Worm (Caenorhabditis elegans): Measurements from ENCODE around the gene acs-2.

The acs-2 gene

ce11 chrV:15571006-15571526, 3.9 kb downstream of the acs-2 start, which contains the start of gene fbxa-95:
Gene fbxa-95 (plus strand): TSS chrV:15571476.
- TF ChIP-seq athp-1 (tag; optimal IDR thresholded peaks at IDR 0.05) (peak; percentile 64), him-1 (tag; optimal IDR thresholded peaks at IDR 0.05) (peak; percentile 31), lsl-1 (GFP tag; optimal IDR thresholded peaks at IDR 0.05) (peak; percentile 62), mel-28 (tag; optimal IDR thresholded peaks at IDR 0.05; ENCODE audit: borderline replicate concordance) (no peak)

DNA sequence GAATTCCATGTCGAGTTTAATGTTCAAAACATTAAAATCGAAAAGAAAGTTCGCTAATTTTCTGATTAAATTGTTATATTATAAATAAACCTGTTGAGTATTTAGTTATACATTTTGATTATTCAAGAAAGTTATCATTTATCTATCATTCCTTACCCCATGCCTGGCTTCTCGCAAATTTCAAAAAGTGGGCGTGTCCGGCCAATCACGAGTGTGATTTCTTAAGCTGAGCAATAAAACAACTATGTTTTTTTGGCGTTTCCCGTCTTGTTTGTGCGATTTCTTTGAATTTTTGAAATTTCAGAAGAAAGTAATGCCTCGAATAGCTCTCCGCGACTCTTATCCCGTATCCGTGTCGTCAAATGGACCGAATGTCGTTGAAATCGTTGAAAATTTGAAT, 5.4 kb downstream of the acs-2 start, which contains the start of gene fbxa-94:
Gene fbxa-94 (plus strand): TSS at position 301 of the 400 bp plus-strand sequence.
- TF ChIP-seq madf-8 (GFP tag; conservative IDR thresholded peaks at IDR 0.05) (no peak), mxl-1 (tag; optimal IDR thresholded peaks at IDR 0.05) (no peak), attf-6 (GFP tag; IDR thresholded peaks at IDR 0.05) (no peak), akir-1 (GFP tag; optimal IDR thresholded peaks at IDR 0.05) (no peak), mcd-1 (GFP tag; IDR thresholded peaks at IDR 0.05) (no peak), mes-4 (tag; optimal IDR thresholded peaks at IDR 0.05) (no peak)

ce11 chrV:15575305-15575704, 8.1 kb downstream of the acs-2 start, which contains the start of gene mdt-28:
Gene mdt-28 (minus strand): TSS chrV:15575405.
- no peak for TF ChIP-seq ceh-58 (GFP tag; IDR thresholded peaks at IDR 0.05)
- TF ChIP-seq nfya-1 (tag; optimal IDR thresholded peaks at IDR 0.05; ENCODE audit: borderline replicate concordance, insufficient read depth), result no peak
- no peak for TF ChIP-seq mes-4 (tag; optimal IDR thresholded peaks at IDR 0.05)
- TF ChIP-seq akir-1 (GFP tag; optimal IDR thresholded peaks at IDR 0.05), result no peak
- TF ChIP-seq lsl-1 (GFP tag; optimal IDR thresholded peaks at IDR 0.05), result no peak
- no peak for TF ChIP-seq dpff-1 (tag; optimal IDR thresholded peaks at IDR 0.05)
- no peak for TF ChIP-seq K11D2.4 (GFP tag; IDR thresholded peaks at IDR 0.05)
- TF ChIP-seq zfh-2 (GFP tag; conservative IDR thresholded peaks at IDR 0.05), result no peak
- no peak for TF ChIP-seq sptf-2 (GFP tag; optimal IDR thresholded peaks at IDR 0.05)
- TF ChIP-seq F10E7.11 (tag; optimal IDR thresholded peaks at IDR 0.05), result no peak
- TF ChIP-seq T07F8.4 (tag; optimal IDR thresholded peaks at IDR 0.05), result no peak
- no peak for TF ChIP-seq nfya-2 (GFP tag; IDR thresholded peaks at IDR 0.05)
- TF ChIP-seq B0035.1 (tag; optimal IDR thresholded peaks at IDR 0.05), result no peak
- TF ChIP-seq ztf-28 (GFP tag; IDR thresholded peaks at IDR 0.05), result no peak
- no peak for TF ChIP-seq ceh-91 (GFP tag; IDR thresholded peaks at IDR 0.05)

DNA sequence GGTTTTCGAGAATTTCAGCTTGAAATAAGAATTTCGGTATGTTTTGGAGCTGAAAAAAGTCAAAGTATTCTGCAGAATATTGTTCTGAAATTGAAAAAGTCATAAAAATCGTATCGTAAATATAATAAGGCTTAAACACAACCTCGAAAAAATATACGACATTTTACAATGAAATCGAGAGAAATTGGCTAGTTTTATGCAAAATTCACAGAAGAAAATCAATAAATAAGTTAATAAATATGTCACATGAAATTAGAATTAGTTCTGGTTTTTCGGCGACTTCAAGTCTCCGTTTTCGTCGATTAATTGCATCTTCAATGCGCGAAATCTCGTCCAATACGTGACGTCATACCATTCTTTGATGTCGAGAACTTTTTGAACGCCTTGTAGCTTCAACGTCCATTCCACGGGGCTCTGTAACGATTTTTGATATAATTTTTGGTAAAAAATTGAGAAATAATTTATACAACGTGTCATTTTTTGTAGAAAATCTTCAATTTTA, 10.3 kb downstream of the acs-2 start, which contains the start of gene atx-3:
Gene atx-3 (minus strand): TSS at position 51 of the 502 bp plus-strand sequence.
- no peak for TF ChIP-seq hlh-26 (GFP tag; conservative IDR thresholded peaks at IDR 0.05)
- no peak for TF ChIP-seq bed-1 (GFP tag; IDR thresholded peaks at IDR 0.05)
- TF ChIP-seq mxl-1 (tag; optimal IDR thresholded peaks at IDR 0.05), result no peak
- no peak for TF ChIP-seq T07F8.4 (tag; optimal IDR thresholded peaks at IDR 0.05)
- no peak for TF ChIP-seq lsy-27 (tag; optimal IDR thresholded peaks at IDR 0.05; ENCODE audit: borderline replicate concordance, insufficient read depth)
- TF ChIP-seq nhr-120 (GFP tag; IDR thresholded peaks at IDR 0.05), result no peak

ce11 chrV:15578386-15578785, 11.2 kb downstream of the acs-2 start, which contains the start of gene F28F8.9:
Gene F28F8.9 (minus strand): TSS chrV:15578673.
- TF ChIP-seq D2030.7 (GFP tag; IDR thresholded peaks at IDR 0.05) (no peak), hmg-20 (GFP tag; IDR thresholded peaks at IDR 0.05) (no peak), dpff-1 (tag; optimal IDR thresholded peaks at IDR 0.05) (no peak), attf-5 (GFP tag; optimal IDR thresholded peaks at IDR 0.05) (peak; percentile 11), T07F8.4 (tag; optimal IDR thresholded peaks at IDR 0.05) (no peak), attf-3 (GFP tag; conservative IDR thresholded peaks at IDR 0.05) (peak; percentile 89), dpl-1 (GFP tag; optimal IDR thresholded peaks at IDR 0.05) (peak; percentile 48), dox-1 (GFP tag; IDR thresholded peaks at IDR 0.05) (0 out of 2 replicates have a peak, but pooled peaks have one; percentile 12), lin-35 (GFP tag; optimal IDR thresholded peaks at IDR 0.05) (peak in 1 of 3 experiments; percentile 74), F23B12.7 (tag; optimal IDR thresholded peaks at IDR 0.05; ENCODE audit: insufficient read depth) (no peak), efl-1 (GFP tag; optimal IDR thresholded peaks at IDR 0.05) (peak; percentile 17), madf-10 (tag; optimal IDR thresholded peaks at IDR 0.05) (no peak), lin-54 (GFP tag; optimal IDR thresholded peaks at IDR 0.05) (peak; percentile 66), cebp-1 (GFP tag; IDR thresholded peaks at IDR 0.05) (no peak), cebp-1 (tag; optimal IDR thresholded peaks at IDR 0.05) (peak; percentile 28)
